Worm (Caenorhabditis elegans): ENCODE data around the gene F14H12.2.

- TF ChIP-seq elt-1 (tag; optimal IDR thresholded peaks at IDR 0.05; ENCODE audit: borderline replicate concordance, insufficient read depth) (no peak), nhr-2 (tag; optimal IDR thresholded peaks at IDR 0.05) (no peak)
Measured at ce11 chrX:4400296-4400695, 50.0 kb downstream of the F14H12.2 start.

All from whole organism, mixed stage, embryonic.